Fruit fly (Drosophila melanogaster) whole organism, adult: Measurements from ENCODE around the gene Gclc.

ENCODE experiments used
- CG1620 ChIP-seq: fragments of 200-800 bp; sonication (Bioruptor generic); optimal IDR thresholded peaks from 2 replicates; lab custom pipeline; 2016; ENCODE audit warnings: missing biosample characterization, missing genetic modification characterization
- CG5204 ChIP-seq: fragments of 200-800 bp; sonication (Bioruptor generic); optimal IDR thresholded peaks from 2 replicates; lab custom pipeline; 2016; ENCODE audit warnings: missing biosample characterization, missing genetic modification characterization
- Crg-1 ChIP-seq: fragments of 200-800 bp; sonication (Bioruptor generic); optimal IDR thresholded peaks from 2 replicates; lab custom pipeline; 2016; ENCODE audit warnings: missing biosample characterization, missing genetic modification characterization
- bab1 ChIP-seq: fragments of 200-800 bp; sonication (Bioruptor generic); optimal IDR thresholded peaks from 3 replicates; lab custom pipeline; 2019; ENCODE audit warnings: missing biosample characterization, mild to moderate bottlenecking, missing genetic modification characterization, moderate library complexity
- cnc ChIP-seq, 2 experiments: fragments of >200 bp; optimal IDR thresholded peaks; 2 replicates each; lab custom pipeline; 2017
- ovo ChIP-seq: fragments of 200-800 bp; sonication (Bioruptor generic); optimal IDR thresholded peaks from 2 replicates; lab custom pipeline; 2016; ENCODE audit warnings: missing biosample characterization, missing genetic modification characterization
- toe ChIP-seq: fragments of 200-800 bp; sonication (Bioruptor generic); optimal IDR thresholded peaks from 2 replicates; lab custom pipeline; 2016; ENCODE audit warnings: missing biosample characterization, missing genetic modification characterization

dm6 chrX:8110984-8111383 is 5.0 kb downstream of the Gclc start:
- TF ChIP-seq Crg-1 (GFP tag; lab: Kevin White, UChicago) (no peak), bab1 (GFP tag; lab: Kevin White, UChicago) (no peak), CG1620 (GFP tag; lab: Kevin White, UChicago) (no peak), ovo (GFP tag; lab: Kevin White, UChicago) (peak; percentile 10), toe (GFP tag; lab: Kevin White, UChicago) (no peak), cnc (optimal IDR thresholded peaks at IDR 0.05; lab: Kevin White, UChicago) (no peak), CG5204 (GFP tag; lab: Kevin White, UChicago) (no peak)
